Fruit fly (Drosophila melanogaster) whole organism, wandering third instar larva: ENCODE measurements around the gene Exo70.

Experiments used
- GATAd ChIP-seq: sonication (Bioruptor generic); optimal IDR thresholded peaks from 2 replicates; lab custom pipeline; 2016; ENCODE audit warnings: missing biosample characterization, missing genetic modification characterization
- Myc ChIP-seq: fragments of >200 bp; optimal IDR thresholded peaks from 2 replicates; lab custom pipeline; 2017
- dl ChIP-seq, 2 experiments: fragments of 175-275, 200-275 bp in 1 of 2; fragments of 200-275 bp in 1 of 2; sonication (Bioruptor generic); optimal IDR thresholded peaks; lab custom pipeline; 2018; ENCODE audit warnings: mild to moderate bottlenecking in 2 of 2, missing biosample characterization in 2 of 2, missing genetic modification characterization in 2 of 2, moderate library complexity in 2 of 2; ENCODE audit not compliant: partially characterized antibody in 2 of 2, insufficient read depth in 1 of 2
- pan ChIP-seq: fragments of >200 bp; optimal IDR thresholded peaks from 2 replicates; lab custom pipeline; 2017
- tai ChIP-seq: sonication (Bioruptor generic); optimal IDR thresholded peaks from 2 replicates; lab custom pipeline; 2016; ENCODE audit warnings: missing biosample characterization, missing genetic modification characterization

DNA sequence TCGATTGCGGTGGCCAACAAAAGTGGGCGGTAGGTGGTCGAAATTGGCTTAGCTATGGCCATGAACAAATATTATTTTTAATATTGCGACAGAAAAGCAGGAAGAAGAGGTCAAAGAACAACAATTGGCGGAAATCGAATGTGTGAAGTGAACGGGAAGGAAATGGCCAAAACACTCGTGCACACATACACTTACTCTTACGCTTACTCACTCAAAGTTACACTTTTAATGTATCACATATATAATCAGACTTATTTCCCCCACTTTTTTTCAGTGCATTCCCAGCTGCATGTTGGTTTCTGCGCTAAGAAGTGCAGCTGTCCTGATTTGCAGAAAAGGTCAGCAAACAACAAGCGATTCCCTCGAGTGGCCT lies 36.9 kb downstream of the Exo70 start:
- TF ChIP-seq pan (lab: Kevin White, UChicago) (no peak), Myc (lab: Kevin White, UChicago) (no peak), tai (GFP tag; lab: Kevin White, UChicago) (no peak), dl (GFP tag; optimal IDR thresholded peaks at IDR 0.05; lab: Kevin White, UChicago; ENCODE audit: insufficient read depth in 1 of 2, partially characterized antibody in 2 of 2) (no peak), GATAd (no peak)
